Worm (Caenorhabditis elegans): ENCODE measurements around the gene Y73C8C.4.

DNA sequence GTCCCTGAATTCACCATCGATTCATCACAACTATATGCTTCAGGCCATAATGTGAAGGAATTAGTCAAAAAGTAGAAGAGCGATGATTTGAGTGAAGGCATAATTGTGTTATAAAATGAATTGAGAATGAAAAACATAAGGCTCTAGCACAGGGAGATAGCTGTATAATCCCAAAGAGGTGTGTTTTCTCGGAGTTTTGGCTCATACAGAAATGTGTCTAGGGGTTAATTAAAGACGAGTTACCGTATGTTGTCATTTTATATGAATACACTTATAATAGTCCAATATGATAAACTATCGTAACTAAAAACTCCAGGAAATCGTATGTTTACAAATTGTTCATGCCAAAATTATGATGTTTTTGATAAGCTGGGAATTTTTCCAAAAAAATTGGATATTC is 21.2 kb downstream of the Y73C8C.4 start, which contains the start of gene srt-5:
- TF ChIP-seq dao-5 (tag; optimal IDR thresholded peaks at IDR 0.05) (no peak), him-1 (tag; optimal IDR thresholded peaks at IDR 0.05) (no peak)

Data from whole organism, L4/young adult.